Worm (Caenorhabditis elegans): ENCODE data around the gene C25G4.2.

- TF ChIP-seq ama-1 (optimal IDR thresholded peaks at IDR 0.05) (no peak), ceh-82 (tag; optimal IDR thresholded peaks at IDR 0.05) (no peak), ceh-16 (tag; optimal IDR thresholded peaks at IDR 0.05) (no peak), zag-1 (tag; optimal IDR thresholded peaks at IDR 0.05) (no peak), alr-1 (tag; optimal IDR thresholded peaks at IDR 0.05) (no peak), dmd-4 (tag; optimal IDR thresholded peaks at IDR 0.05) (no peak), nhr-12 (tag; optimal IDR thresholded peaks at IDR 0.05) (no peak), ztf-11 (tag; optimal IDR thresholded peaks at IDR 0.05) (no peak), nhr-6 (tag; optimal IDR thresholded peaks at IDR 0.05) (no peak), nhr-25 (tag; optimal IDR thresholded peaks at IDR 0.05) (no peak), F13H6.1 (tag; optimal IDR thresholded peaks at IDR 0.05) (no peak), crh-2 (tag; optimal IDR thresholded peaks at IDR 0.05) (no peak), snpc-4 (tag; optimal IDR thresholded peaks at IDR 0.05) (no peak), skn-1 (tag; optimal IDR thresholded peaks at IDR 0.05) (no peak)
Measured at ce11 chrIV:12414601-12415000, 29.2 kb downstream of the C25G4.2 start.

Data from whole organism, L2 larva.